Fruit fly (Drosophila melanogaster) whole organism, adult: Measurements from ENCODE around the gene Or85a.

ENCODE experiments used
- CG11617 ChIP-seq: fragments of 200-800 bp; sonication (Bioruptor generic); optimal IDR thresholded peaks from 2 replicates; lab custom pipeline; 2017; ENCODE audit warnings: mild to moderate bottlenecking, missing biosample characterization, missing genetic modification reagents, missing genetic modification characterization
- CG12768 ChIP-seq: fragments of 200-800 bp; sonication (Bioruptor generic); optimal IDR thresholded peaks from 2 replicates; lab custom pipeline; 2017; ENCODE audit warnings: missing biosample characterization, missing genetic modification characterization, mild to moderate bottlenecking, moderate library complexity, missing genetic modification reagents
- CG14711 ChIP-seq: fragments of 200-800 bp; sonication (Bioruptor generic); optimal IDR thresholded peaks from 2 replicates; lab custom pipeline; 2018; ENCODE audit warnings: missing biosample characterization, mild to moderate bottlenecking, missing genetic modification characterization, moderate library complexity
- CG1620 ChIP-seq: fragments of 200-800 bp; sonication (Bioruptor generic); optimal IDR thresholded peaks from 2 replicates; lab custom pipeline; 2016; ENCODE audit warnings: missing biosample characterization, missing genetic modification characterization
- CG33017 ChIP-seq: fragments of 200-800 bp; sonication (Bioruptor generic); optimal IDR thresholded peaks from 2 replicates; lab custom pipeline; 2018; ENCODE audit warnings: missing biosample characterization, mild to moderate bottlenecking, missing genetic modification characterization, moderate library complexity
- CG5204 ChIP-seq: fragments of 200-800 bp; sonication (Bioruptor generic); optimal IDR thresholded peaks from 2 replicates; lab custom pipeline; 2016; ENCODE audit warnings: missing biosample characterization, missing genetic modification characterization
- CG7045 ChIP-seq: fragments of 200-800 bp; sonication (Bioruptor generic); optimal IDR thresholded peaks from 2 replicates; lab custom pipeline; 2017; ENCODE audit warnings: missing biosample characterization, mild to moderate bottlenecking, missing genetic modification characterization
- CG7101 ChIP-seq: fragments of 200-800 bp; sonication (Bioruptor generic); optimal IDR thresholded peaks from 2 replicates; lab custom pipeline; 2018; ENCODE audit warnings: missing biosample characterization, mild to moderate bottlenecking, missing genetic modification characterization, moderate library complexity
- Clk ChIP-seq: fragments of 200-800 bp; sonication (Bioruptor generic); optimal IDR thresholded peaks from 2 replicates; lab custom pipeline; 2017; ENCODE audit warnings: missing biosample characterization, missing genetic modification characterization
- Crg-1 ChIP-seq: fragments of 200-800 bp; sonication (Bioruptor generic); optimal IDR thresholded peaks from 2 replicates; lab custom pipeline; 2016; ENCODE audit warnings: missing biosample characterization, missing genetic modification characterization
- Hr96 ChIP-seq: fragments of 200-800 bp; sonication (Bioruptor generic); optimal IDR thresholded peaks from 2 replicates; lab custom pipeline; 2016; ENCODE audit warnings: missing biosample characterization, missing genetic modification characterization
- Mnt ChIP-seq: fragments of 200-800 bp; sonication (Bioruptor generic); optimal IDR thresholded peaks from 2 replicates; lab custom pipeline; 2016; ENCODE audit warnings: missing biosample characterization, mild to moderate bottlenecking, missing genetic modification characterization
- bab1 ChIP-seq: fragments of 200-800 bp; sonication (Bioruptor generic); optimal IDR thresholded peaks from 3 replicates; lab custom pipeline; 2019; ENCODE audit warnings: missing biosample characterization, mild to moderate bottlenecking, missing genetic modification characterization, moderate library complexity
- cic ChIP-seq: fragments of 200-800 bp; sonication (Bioruptor generic); optimal IDR thresholded peaks from 2 replicates; lab custom pipeline; 2017; ENCODE audit warnings: missing biosample characterization, mild to moderate bottlenecking, missing genetic modification characterization, moderate library complexity
- cnc ChIP-seq, 2 experiments: fragments of >200 bp; optimal IDR thresholded peaks; 2 replicates each; lab custom pipeline; 2017
- kay ChIP-seq: fragments of 200-800 bp; sonication (Bioruptor generic); peaks from one replicate; lab custom pipeline; 2016; ENCODE audit warnings: missing biosample characterization, missing genetic modification characterization, borderline replicate concordance
- ovo ChIP-seq: fragments of 200-800 bp; sonication (Bioruptor generic); optimal IDR thresholded peaks from 2 replicates; lab custom pipeline; 2016; ENCODE audit warnings: missing biosample characterization, missing genetic modification characterization
- pad ChIP-seq: fragments of 200-800 bp; sonication (Bioruptor generic); optimal IDR thresholded peaks from 3 replicates; lab custom pipeline; 2017; ENCODE audit warnings: missing biosample characterization, missing genetic modification characterization, mild to moderate bottlenecking, moderate library complexity, missing genetic modification reagents
- tj ChIP-seq: fragments of 200-800 bp; sonication (Bioruptor generic); optimal IDR thresholded peaks from 3 replicates; lab custom pipeline; 2017; ENCODE audit warnings: missing biosample characterization, mild to moderate bottlenecking, missing genetic modification characterization, moderate library complexity
- toe ChIP-seq: fragments of 200-800 bp; sonication (Bioruptor generic); optimal IDR thresholded peaks from 2 replicates; lab custom pipeline; 2016; ENCODE audit warnings: missing biosample characterization, missing genetic modification characterization

Gene Or85a

DNA sequence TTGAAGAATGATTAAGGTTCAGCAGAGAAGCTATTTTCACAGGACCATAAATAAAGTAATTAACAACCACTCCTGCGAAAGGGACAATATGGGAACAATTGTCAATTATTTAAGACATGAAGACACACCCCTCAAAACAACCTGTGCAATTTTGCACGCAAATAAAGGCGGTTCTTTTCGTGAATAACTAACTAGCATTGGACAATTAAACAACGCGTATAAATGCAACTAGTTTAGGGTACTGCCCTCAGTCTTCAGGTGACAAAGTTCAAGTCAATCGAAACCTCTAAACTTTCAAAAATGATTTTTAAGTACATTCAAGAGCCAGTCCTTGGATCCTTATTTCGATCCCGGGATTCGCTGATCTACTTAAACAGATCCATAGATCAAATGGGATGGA is at the start of gene Or85a:
TSS of gene Or85a (plus strand) at position 301 of the 400 bp plus-strand sequence.
- TF ChIP-seq CG7045 (GFP tag; lab: Kevin White, UChicago) (no peak), CG1620 (GFP tag; lab: Kevin White, UChicago) (no peak), cic (no peak), CG5204 (no peak)

DNA sequence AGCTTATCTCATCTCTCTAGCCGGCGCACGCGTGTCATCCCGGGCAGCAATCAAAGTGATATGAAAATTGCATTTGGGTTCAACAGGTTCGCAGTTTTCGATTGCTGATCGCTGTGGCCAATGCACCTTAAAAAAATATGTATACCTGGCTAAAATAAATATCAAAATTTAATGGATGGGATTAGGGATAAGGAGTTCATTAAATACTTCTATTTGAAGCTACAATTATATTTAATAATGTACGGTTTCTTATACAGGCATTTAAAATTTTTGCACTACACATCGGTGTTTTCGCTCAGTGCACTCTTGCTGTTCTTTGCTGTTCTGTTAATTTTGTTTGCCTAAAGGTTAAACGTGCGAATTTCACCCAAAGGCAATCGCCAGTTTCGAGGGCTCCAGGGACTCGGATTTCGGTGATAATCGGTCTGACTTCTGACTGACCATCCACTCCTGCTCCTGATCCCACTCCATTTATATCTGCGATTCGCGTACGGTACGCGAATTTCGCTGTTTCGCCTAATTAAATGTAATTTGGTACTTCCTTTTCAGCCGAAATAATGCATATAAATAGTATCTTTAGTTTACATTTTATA is 48.9 kb upstream of the Or85a start:
- TF ChIP-seq CG5204 (no peak), CG7101 (tag; lab: Kevin White, UChicago) (no peak), toe (GFP tag; lab: Kevin White, UChicago) (no peak), Crg-1 (GFP tag; lab: Kevin White, UChicago) (no peak)

DNA sequence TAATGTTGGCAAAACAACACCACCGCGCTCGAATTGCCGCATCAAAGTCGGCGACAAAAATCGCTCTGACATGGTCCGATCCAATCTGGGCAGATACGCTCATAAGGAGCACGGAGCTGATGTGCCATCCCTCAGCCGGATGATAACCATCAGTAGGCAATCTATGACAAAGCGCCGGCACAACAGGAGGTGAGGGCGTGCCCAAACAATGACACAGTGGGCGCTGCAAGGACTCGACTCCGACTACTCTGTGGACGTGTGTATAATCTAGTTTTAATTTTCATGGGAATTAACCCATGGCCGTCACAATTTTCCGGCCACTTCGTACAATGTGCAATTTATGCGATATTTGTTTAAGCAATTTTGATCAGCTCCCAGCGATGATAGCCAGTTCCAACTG is 46.5 kb upstream of the Or85a start:
- TF ChIP-seq Crg-1 (GFP tag; lab: Kevin White, UChicago) (no peak), Hr96 (no peak), CG14711 (tag; lab: Kevin White, UChicago) (no peak), tj (GFP tag; lab: Kevin White, UChicago) (no peak), Mnt (no peak), CG5204 (no peak), CG33017 (no peak), CG11617 (no peak), CG12768 (GFP tag; lab: Kevin White, UChicago) (no peak)

DNA sequence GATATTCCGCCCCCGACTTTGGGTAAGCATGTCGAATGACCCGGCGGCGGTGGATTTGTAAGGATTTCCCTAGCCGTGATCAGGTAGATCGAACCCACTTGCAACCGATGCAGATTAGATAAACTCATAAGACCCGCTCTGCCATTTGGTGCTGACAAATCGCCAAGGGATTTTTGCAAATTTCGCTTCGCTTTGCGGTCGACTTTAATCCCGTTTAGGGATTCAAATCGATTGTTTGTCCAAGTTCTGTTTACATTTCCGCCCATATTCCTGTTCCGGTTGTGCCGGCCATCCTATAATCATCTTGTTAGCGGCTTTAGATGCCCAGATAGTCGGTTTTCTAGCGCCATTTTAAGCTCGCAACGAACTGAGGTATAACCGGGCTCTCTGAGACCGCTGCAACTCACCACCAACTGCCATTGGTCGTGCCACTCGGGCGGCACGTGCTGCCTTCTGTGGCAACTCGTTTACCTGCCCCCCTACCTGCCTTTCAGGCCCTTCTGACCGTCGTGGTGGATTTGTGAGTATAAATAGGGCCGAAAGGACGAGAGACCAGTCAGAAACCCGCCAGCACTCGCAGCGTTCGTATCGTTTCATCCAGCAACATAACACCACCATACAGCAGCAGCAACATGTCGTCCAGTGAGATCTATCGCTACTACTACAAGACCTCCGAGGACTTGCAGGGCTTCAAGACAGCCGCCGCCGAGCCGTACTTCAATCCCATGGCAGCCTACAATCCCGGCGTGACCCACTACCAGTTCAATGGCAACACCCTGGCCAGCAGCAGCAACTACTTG is 43.9 kb upstream of the Or85a start, which contains the start of gene ato:
TSS of gene ato (plus strand) at position 559 of the 800 bp plus-strand sequence.
- TF ChIP-seq ovo (GFP tag; lab: Kevin White, UChicago) (no peak), bab1 (GFP tag; lab: Kevin White, UChicago) (no peak), CG12768 (GFP tag; lab: Kevin White, UChicago) (no peak), toe (GFP tag; lab: Kevin White, UChicago) (no peak), Crg-1 (GFP tag; lab: Kevin White, UChicago) (no peak), kay (no peak), CG33017 (no peak), CG7101 (tag; lab: Kevin White, UChicago) (no peak), Mnt (no peak)

DNA sequence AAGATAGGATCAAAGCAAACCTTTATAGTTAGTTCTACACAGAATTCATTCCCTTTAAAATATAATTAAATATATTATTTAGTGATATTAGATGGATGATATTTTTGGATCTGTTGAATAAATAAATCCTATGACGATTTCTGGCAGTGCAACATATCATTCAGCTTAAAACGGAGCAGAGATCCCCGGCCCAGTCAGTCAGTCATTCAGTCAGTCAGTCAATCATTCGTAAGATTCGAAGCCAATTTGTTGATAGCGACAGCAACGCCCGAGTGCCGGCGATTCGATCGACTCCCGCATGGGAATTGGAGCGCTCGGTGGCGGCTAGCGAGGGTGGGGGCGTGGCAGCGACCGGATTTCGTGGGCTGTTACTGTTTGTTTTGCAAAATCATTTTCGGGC is 41.6 kb upstream of the Or85a start:
- no peak for TF ChIP-seq Hr96
- TF ChIP-seq cnc (optimal IDR thresholded peaks at IDR 0.05; lab: Kevin White, UChicago), result no peak
- no peak for TF ChIP-seq bab1 (GFP tag; lab: Kevin White, UChicago)
- TF ChIP-seq CG14711 (tag; lab: Kevin White, UChicago), result no peak
- TF ChIP-seq tj (GFP tag; lab: Kevin White, UChicago), result no peak
- TF ChIP-seq Crg-1 (GFP tag; lab: Kevin White, UChicago), result no peak
- no peak for TF ChIP-seq CG5204
- TF ChIP-seq CG11617, result no peak
- TF ChIP-seq CG33017, result no peak
- no peak for TF ChIP-seq pad
- TF ChIP-seq CG7101 (tag; lab: Kevin White, UChicago), result no peak
- TF ChIP-seq toe (GFP tag; lab: Kevin White, UChicago), result no peak

DNA sequence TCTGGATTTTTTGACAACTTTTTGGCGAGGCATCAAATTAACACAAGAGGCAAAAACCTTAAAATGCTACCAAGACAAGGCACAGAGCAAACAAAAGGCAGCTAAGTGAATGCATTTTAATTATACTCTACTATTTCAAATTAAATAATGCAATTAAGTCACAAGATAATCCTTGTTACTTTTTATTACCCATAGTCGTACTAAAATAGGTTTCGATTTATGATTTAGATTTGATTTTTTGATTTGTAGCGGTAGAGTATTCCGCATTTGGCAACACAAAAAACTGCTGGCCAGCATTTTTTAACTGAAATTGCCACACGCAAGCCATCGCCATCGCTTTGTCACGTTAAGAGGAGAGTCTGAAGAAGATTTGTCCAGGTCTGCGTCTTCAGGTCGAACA is 38.8 kb upstream of the Or85a start:
- no peak for TF ChIP-seq cic

DNA sequence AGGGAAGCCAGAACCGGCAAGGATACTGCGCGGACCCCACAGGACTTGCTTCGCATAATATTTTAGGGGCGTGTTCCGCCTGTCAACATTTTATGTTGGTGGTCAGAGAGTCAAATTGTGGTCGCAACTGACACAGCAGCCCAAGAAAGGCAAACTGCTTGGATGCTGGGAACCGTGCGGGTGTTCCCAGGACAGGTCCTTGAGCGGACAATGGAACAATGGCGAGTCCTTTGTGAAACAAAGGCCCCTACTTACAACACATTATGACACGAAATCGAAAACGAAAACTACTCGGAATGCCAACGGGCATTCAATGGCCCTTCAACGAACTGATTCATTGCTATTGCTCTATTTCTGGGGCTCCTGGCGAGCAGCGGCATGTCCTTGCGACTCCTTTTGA is 37.3 kb upstream of the Or85a start:
- TF ChIP-seq CG12768 (GFP tag; lab: Kevin White, UChicago) (no peak), CG1620 (GFP tag; lab: Kevin White, UChicago) (no peak), bab1 (GFP tag; lab: Kevin White, UChicago) (no peak), cnc (optimal IDR thresholded peaks at IDR 0.05; lab: Kevin White, UChicago) (no peak), CG33017 (no peak), toe (GFP tag; lab: Kevin White, UChicago) (no peak), CG5204 (no peak), tj (GFP tag; lab: Kevin White, UChicago) (no peak), CG14711 (tag; lab: Kevin White, UChicago) (no peak), cic (no peak), Clk (GFP tag; lab: Kevin White, UChicago) (no peak), ovo (GFP tag; lab: Kevin White, UChicago) (no peak), pad (no peak), CG11617 (no peak)
